Fruit fly (Drosophila melanogaster): ENCODE data around the gene CG32445.

CG32445 gene

dm6 chr3L:21626036-21626614, 13.0 kb upstream of the CG32445 start:
- TF ChIP-seq CG7987 (GFP tag; optimal IDR thresholded peaks at IDR 0.05) (no peak), Ets97D (GFP tag; optimal IDR thresholded peaks at IDR 0.05) (peak; percentile 19), Gug (GFP tag; IDR thresholded peaks at IDR 0.05) (no peak), CG3847 (GFP tag; IDR thresholded peaks at IDR 0.05) (no peak), CG2129 (GFP tag; IDR thresholded peaks at IDR 0.05; ENCODE audit: partially characterized antibody) (peak; percentile 46; the same call in 1 of the 2 replicates), CG8281 (tag; optimal IDR thresholded peaks at IDR 0.05) (peak; percentile 94), ap (GFP tag; IDR thresholded peaks at IDR 0.05) (no peak), CG11504 (tag; optimal IDR thresholded peaks at IDR 0.05) (no peak), CG11085 (GFP tag; IDR thresholded peaks at IDR 0.05) (no peak), CG2116 (GFP tag; optimal IDR thresholded peaks at IDR 0.05) (peak; percentile 64), pzg (GFP tag; optimal IDR thresholded peaks at IDR 0.05) (peak; percentile 44), ind (GFP tag; optimal IDR thresholded peaks at IDR 0.05) (no peak), CG34224 (GFP tag; IDR thresholded peaks at IDR 0.05; ENCODE audit: partially characterized antibody) (peak; percentile 72), CG10565 (GFP tag; optimal IDR thresholded peaks at IDR 0.05) (no peak), trem (tag; optimal IDR thresholded peaks at IDR 0.05) (peak; percentile 67), CG4360 (GFP tag; IDR thresholded peaks at IDR 0.05) (no peak), CG6175 (GFP tag; IDR thresholded peaks at IDR 0.05) (no peak), E2f2 (GFP tag; IDR thresholded peaks at IDR 0.05) (peak; percentile 44), CG6254 (GFP tag; optimal IDR thresholded peaks at IDR 0.05) (no peak), Dp (GFP tag; optimal IDR thresholded peaks at IDR 0.05) (peak; percentile 33), stwl (tag; optimal IDR thresholded peaks at IDR 0.05) (peak; percentile 88), Xbp1 (GFP tag; optimal IDR thresholded peaks at IDR 0.05) (no peak), MESR4 (GFP tag; optimal IDR thresholded peaks at IDR 0.05) (peak; percentile 78), CG14050 (GFP tag; IDR thresholded peaks at IDR 0.05) (no peak), CG30020 (tag; optimal IDR thresholded peaks at IDR 0.05) (peak; percentile 48), BEAF-32 (GFP tag; optimal IDR thresholded peaks at IDR 0.05) (peak; percentile 76), CG4617 (GFP tag; optimal IDR thresholded peaks at IDR 0.05; ENCODE audit: borderline replicate concordance) (peak; percentile 76), chinmo (GFP tag; IDR thresholded peaks at IDR 0.05; ENCODE audit: partially characterized antibody) (peak; percentile 78; the same call in 2 of the 4 replicates), CG3407 (GFP tag; optimal IDR thresholded peaks at IDR 0.05) (no peak), sob (GFP tag; IDR thresholded peaks at IDR 0.05) (no peak), pho (GFP tag; optimal IDR thresholded peaks at IDR 0.05) (no peak), Jarid2 (GFP tag; optimal IDR thresholded peaks at IDR 0.05) (no peak), CG13424 (tag; optimal IDR thresholded peaks at IDR 0.05) (no peak), jumu (GFP tag; optimal IDR thresholded peaks at IDR 0.05) (no peak), CG17829 (tag; optimal IDR thresholded peaks at IDR 0.05) (peak; percentile 23), amos (GFP tag; IDR thresholded peaks at IDR 0.05; ENCODE audit: partially characterized antibody) (peak; percentile 81; the same call in 1 of the 2 replicates), CG16813 (GFP tag; IDR thresholded peaks at IDR 0.05; ENCODE audit: partially characterized antibody) (peak; percentile 69), CG17361 (GFP tag; IDR thresholded peaks at IDR 0.05) (no peak), sens (GFP tag) (peak; percentile 9), CG3995 (GFP tag; optimal IDR thresholded peaks at IDR 0.05) (peak; percentile 97), org-1 (GFP tag; optimal IDR thresholded peaks at IDR 0.05) (no peak), CG32532 (GFP tag; IDR thresholded peaks at IDR 0.05) (no peak), chif (GFP tag; optimal IDR thresholded peaks at IDR 0.05) (no peak), nerfin-2 (GFP tag; IDR thresholded peaks at IDR 0.05; ENCODE audit: partially characterized antibody) (0 out of 2 replicates have a peak, but pooled peaks have one; percentile 9), az2 (GFP tag; optimal IDR thresholded peaks at IDR 0.05) (no peak), ab (GFP tag; optimal IDR thresholded peaks at IDR 0.05) (no peak), GATAe (GFP tag; conservative IDR thresholded peaks at IDR 0.05) (no peak), hb (GFP tag; IDR thresholded peaks at IDR 0.05; ENCODE audit: partially characterized antibody) (peak; percentile 64; the same call in 1 of the 3 replicates), inv (GFP tag; IDR thresholded peaks at IDR 0.05; ENCODE audit: partially characterized antibody) (peak; percentile 62)
